Worm (Caenorhabditis elegans) whole organism, midembryonic: ENCODE measurements around the gene Y54G11A.1.

ENCODE experiments used
- flt-1 ChIP-seq: fragments of 200-800 bp; sonication (Bioruptor generic); IDR thresholded peaks from 2 replicates; pipeline ENCODE4 v1.3.6; 2022; ENCODE audit warnings: missing genetic modification characterization, missing compliant biosample characterization
- med-1 ChIP-seq: sonication (generic microtip); optimal IDR thresholded peaks from 2 replicates; lab custom pipeline; 2017; ENCODE audit warnings: missing genetic modification characterization, mild to moderate bottlenecking, missing compliant biosample characterization, antibody characterized with exemption, missing genetic modification reagents; ENCODE audit not compliant: insufficient read depth
- ztf-23 ChIP-seq: fragments of 200-800 bp; sonication (Bioruptor generic); IDR thresholded peaks from 2 replicates; pipeline ENCODE4 v1.3.6; 2022; ENCODE audit warnings: missing genetic modification reagents, missing genetic modification characterization, missing compliant biosample characterization

ce11 chrII:14310729-14311388 lies 41.9 kb upstream of the Y54G11A.1 start, which contains the start of gene ctl-3:
- TF ChIP-seq med-1 (no peak), flt-1 (no peak), ztf-23 (GFP tag; lab: Robert Waterston, UW) (no peak)
